Worm (Caenorhabditis elegans): ENCODE results near the gene ubc-18.

- TF ChIP-seq blmp-1 (tag; optimal IDR thresholded peaks at IDR 0.05) = no peak
- TF ChIP-seq ztf-11 (tag; optimal IDR thresholded peaks at IDR 0.05) = no peak
- no peak for TF ChIP-seq mep-1 (tag; optimal IDR thresholded peaks at IDR 0.05)
- TF ChIP-seq elt-1 (tag; optimal IDR thresholded peaks at IDR 0.05; ENCODE audit: borderline replicate concordance, insufficient read depth) = no peak
- no peak for TF ChIP-seq ham-2 (GFP tag; optimal IDR thresholded peaks at IDR 0.05)
- no peak for TF ChIP-seq ceh-83 (GFP tag; optimal IDR thresholded peaks at IDR 0.05)
- TF ChIP-seq lin-32 (GFP tag; optimal IDR thresholded peaks at IDR 0.05) = no peak
- TF ChIP-seq sptf-1 (tag; optimal IDR thresholded peaks at IDR 0.05) = no peak
- no peak for TF ChIP-seq mls-2 (tag; optimal IDR thresholded peaks at IDR 0.05)
- TF ChIP-seq elt-3 (tag; optimal IDR thresholded peaks at IDR 0.05) = no peak
- TF ChIP-seq nhr-237 (tag; optimal IDR thresholded peaks at IDR 0.05) = no peak
- no peak for TF ChIP-seq unc-120 (tag; optimal IDR thresholded peaks at IDR 0.05; ENCODE audit: poor library complexity, severe bottlenecking)
These were observed 4.2 kb downstream of the ubc-18 start, which contains the start of gene R01H2.4 for ce11 chrIII:7064185-7064584.

Data from whole organism, mixed stage, embryonic.